Fruit fly (Drosophila melanogaster) ovary, adult (tissue): ENCODE data around the gene hop.

Experiments used
- CG17801 ChIP-seq: fragments of 200-800 bp; optimal IDR thresholded peaks from 2 replicates; lab custom pipeline; 2019; ENCODE audit warnings: missing biosample characterization, mild to moderate bottlenecking, missing genetic modification characterization, moderate library complexity; ENCODE audit not compliant: partially characterized antibody

hop gene

dm6 chrX:11367783-11368509 lies at the start of gene hop, which contains the start of gene Tim8:
Gene hop (minus strand): TSS chrX:11368098.
Gene Tim8 (plus strand): TSS chrX:11368445.
- TF ChIP-seq CG17801 (GFP tag; lab: Kevin White, UChicago) = no peak

DNA sequence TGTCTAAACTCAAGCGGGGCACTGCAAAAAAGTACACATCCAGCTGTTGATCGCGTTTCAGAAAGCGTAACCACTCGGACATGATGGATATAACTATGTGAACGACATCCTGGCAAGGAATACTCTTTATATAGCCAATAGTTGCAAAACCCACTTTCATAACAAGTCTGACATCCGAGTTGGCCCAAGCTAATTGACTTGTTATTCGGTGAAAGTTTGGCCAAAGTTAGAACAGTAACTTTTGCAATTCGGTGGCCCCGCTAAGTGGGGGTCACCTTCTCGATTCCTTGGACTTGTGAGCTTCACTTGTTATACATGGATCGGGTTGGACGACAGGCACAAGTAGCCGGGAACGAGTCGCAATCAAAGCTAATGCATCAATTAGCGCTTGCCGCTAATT lies 49.4 kb upstream of the hop start, which contains the start of the genes Gr10a and Or10a:
Gr10a (minus strand) TSS at position 101 of the 400 bp plus-strand sequence.
Or10a (minus strand) TSS at position 101 of the 400 bp plus-strand sequence.
- TF ChIP-seq CG17801 (GFP tag; lab: Kevin White, UChicago) = no peak

dm6 chrX:11413090-11413489 lies 45.2 kb upstream of the hop start, which contains the start of gene Gr10b:
Gene Gr10b (minus strand): TSS chrX:11413190.
- no peak for TF ChIP-seq CG17801 (GFP tag; lab: Kevin White, UChicago)

- no peak for TF ChIP-seq CG17801 (GFP tag; lab: Kevin White, UChicago)
These were observed 41.7 kb upstream of the hop start, which contains the start of gene CG15196 for dm6 chrX:11409647-11410046. Gene CG15196 (plus strand): TSS chrX:11409947.

- no peak for TF ChIP-seq CG17801 (GFP tag; lab: Kevin White, UChicago)
These were observed 36.3 kb upstream of the hop start for dm6 chrX:11404247-11404646.

dm6 chrX:11393003-11393620 lies 25.2 kb upstream of the hop start:
- TF ChIP-seq CG17801 (GFP tag; lab: Kevin White, UChicago) = no peak

dm6 chrX:11391364-11391915 lies 23.5 kb upstream of the hop start:
- TF ChIP-seq CG17801 (GFP tag; lab: Kevin White, UChicago) = no peak

- TF ChIP-seq CG17801 (GFP tag; lab: Kevin White, UChicago) = peak; percentile 46
These were observed 22.9 kb upstream of the hop start for dm6 chrX:11390625-11391363.

DNA sequence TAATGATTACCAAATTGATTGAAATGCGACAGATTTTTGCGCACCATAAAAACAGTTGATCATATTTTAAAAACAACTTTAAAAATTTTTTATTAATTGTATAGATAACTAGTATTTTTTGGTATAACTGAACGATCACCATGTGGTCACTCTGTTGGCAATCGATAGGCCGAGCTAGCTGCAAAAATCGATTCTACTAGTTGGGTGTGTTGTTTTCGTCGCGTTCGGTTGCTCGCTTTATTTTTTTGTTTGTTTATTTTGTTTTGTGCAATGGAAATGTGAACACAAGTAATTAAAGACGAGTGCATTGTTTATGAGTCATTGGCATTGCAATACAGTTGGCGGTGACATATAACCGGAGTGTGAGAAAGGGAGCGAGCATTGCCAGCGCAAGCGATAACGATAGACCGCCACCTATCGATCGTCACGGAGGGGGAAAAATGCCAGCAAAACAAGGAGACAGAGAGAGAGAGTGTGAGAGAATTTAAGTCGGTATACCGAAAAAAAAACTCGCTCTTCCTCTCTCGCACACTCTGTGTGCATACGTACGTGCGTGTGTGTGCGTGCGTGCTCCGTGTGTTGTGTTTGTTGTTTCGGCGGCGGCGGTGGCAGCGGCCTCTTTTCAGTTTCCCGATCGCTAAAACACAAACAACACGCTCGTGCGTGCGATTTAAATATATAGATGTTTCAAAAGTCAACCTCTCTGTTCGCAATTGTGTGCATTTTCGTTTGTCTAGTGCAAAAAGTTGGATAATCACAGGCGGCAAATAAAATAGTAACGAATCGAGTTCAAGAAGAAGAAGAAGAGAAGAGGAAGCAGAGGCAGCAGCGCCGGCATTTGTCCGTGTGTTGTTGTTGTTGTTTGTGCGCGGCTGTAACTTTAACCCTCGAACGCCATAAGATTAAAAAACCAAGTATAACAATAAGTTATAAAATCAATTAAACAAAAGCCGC lies 21.9 kb upstream of the hop start:
- peak; percentile 50 for TF ChIP-seq CG17801 (GFP tag; lab: Kevin White, UChicago)

DNA sequence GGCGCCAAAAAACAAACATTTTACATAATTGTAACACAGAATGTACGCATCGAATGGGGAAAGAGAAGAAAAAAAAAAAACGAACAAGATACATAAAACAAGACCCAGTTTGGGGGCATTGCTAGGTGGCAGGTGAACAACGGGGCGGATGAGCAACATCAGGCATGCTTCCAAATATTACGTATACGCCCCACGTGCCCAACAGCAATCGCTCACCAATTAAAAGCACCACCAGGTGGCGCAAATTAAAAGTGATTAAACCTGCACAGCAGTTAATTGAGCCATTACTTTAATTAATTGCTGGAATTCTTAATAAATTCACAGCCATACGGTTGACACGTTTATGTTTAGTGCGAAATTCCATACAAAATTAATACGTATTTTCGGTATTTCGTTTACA lies 17.6 kb upstream of the hop start:
- TF ChIP-seq CG17801 (GFP tag; lab: Kevin White, UChicago) = no peak

dm6 chrX:11384023-11384444 lies 16.1 kb upstream of the hop start:
- no peak for TF ChIP-seq CG17801 (GFP tag; lab: Kevin White, UChicago)

DNA sequence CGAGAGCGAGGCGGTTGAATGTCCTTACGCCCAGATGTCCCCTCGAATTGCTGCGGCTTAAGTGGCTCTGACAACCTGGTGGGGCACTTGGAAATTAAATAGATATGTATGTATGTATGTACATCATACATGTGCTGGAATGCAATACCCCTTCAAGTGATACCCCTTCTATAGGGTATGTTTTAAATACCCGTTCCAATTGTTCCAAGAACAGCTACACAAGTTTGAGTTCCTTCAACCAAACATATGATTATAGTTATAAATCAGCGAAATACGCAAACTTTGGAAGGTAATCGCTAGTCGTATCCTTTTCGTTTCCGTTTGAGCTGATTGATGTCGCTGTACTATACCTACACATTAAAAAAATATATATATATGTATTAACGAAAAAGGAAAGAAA lies 15.6 kb upstream of the hop start:
- no peak for TF ChIP-seq CG17801 (GFP tag; lab: Kevin White, UChicago)

DNA sequence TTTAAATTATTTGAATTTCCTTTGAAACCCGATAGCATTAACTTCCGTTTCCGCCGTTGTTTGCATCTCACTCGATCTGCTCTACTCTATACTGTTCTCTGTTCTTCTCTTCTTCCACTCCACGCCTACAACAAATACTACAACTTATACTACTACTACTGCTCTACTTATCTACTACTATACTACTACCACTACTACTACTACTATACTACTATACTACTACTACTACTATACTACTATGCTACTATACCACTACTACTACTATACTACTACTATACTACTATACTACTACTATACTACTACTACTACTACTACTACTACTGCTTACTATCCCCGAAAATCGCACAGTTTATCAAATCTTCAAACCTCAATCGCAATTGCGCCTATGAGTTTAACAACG lies 14.7 kb upstream of the hop start:
- TF ChIP-seq CG17801 (GFP tag; lab: Kevin White, UChicago) = no peak

DNA sequence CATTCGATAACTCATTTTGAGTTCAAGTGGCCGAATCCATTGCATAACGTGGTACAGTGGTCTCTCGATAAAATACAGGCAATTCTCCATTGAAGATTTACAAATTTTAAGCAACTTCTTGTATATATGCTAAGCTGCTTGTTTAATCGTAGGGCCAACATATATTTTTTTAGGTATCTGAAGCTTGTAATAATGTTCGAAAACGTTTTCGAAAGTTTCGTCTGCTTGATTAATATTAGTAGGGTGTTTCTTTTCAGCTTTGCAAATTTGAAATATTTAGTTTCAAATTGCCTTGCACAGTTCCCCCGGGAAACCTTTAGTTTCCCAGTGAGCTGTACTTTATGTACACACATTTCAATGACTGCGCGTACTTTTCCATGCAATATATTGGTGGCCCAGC lies 11.8 kb upstream of the hop start:
- no peak for TF ChIP-seq CG17801 (GFP tag; lab: Kevin White, UChicago)
